Worm (Caenorhabditis elegans) whole organism, mixed stage, embryonic: ENCODE results near the gene C15B12.8.

Experiments used
- ces-1 ChIP-seq: fragments of 150-350 bp; optimal IDR thresholded peaks from 2 replicates; lab custom pipeline; 2014; ENCODE audit warnings: missing biosample characterization, missing genetic modification reagents, missing genetic modification characterization
- mab-5 ChIP-seq: fragments of 150-350 bp; optimal IDR thresholded peaks from 2 replicates; lab custom pipeline; 2014; ENCODE audit warnings: missing biosample characterization, missing genetic modification characterization
- nhr-28 ChIP-seq: fragments of 150-350 bp; optimal IDR thresholded peaks from 2 replicates; lab custom pipeline; 2014; ENCODE audit warnings: missing biosample characterization, missing genetic modification characterization
- nhr-76 ChIP-seq: sonication (generic microtip); optimal IDR thresholded peaks from 2 replicates; lab custom pipeline; 2017; ENCODE audit warnings: missing biosample characterization, missing genetic modification characterization
- snpc-4 ChIP-seq: fragments of 150-350 bp; optimal IDR thresholded peaks from 2 replicates; lab custom pipeline; 2014; ENCODE audit warnings: missing biosample characterization, missing genetic modification characterization
- unc-120 ChIP-seq: sonication (generic microtip); optimal IDR thresholded peaks from 2 replicates; lab custom pipeline; 2017; ENCODE audit warnings: missing genetic modification characterization, missing compliant biosample characterization; ENCODE audit not compliant: poor library complexity, severe bottlenecking
- unc-39 ChIP-seq: fragments of 150-350 bp; optimal IDR thresholded peaks from 2 replicates; lab custom pipeline; 2014; ENCODE audit warnings: missing biosample characterization, missing genetic modification characterization
- unc-62 ChIP-seq: fragments of 150-350 bp; optimal IDR thresholded peaks from 2 replicates; lab custom pipeline; 2014; ENCODE audit warnings: missing biosample characterization, missing genetic modification reagents, missing genetic modification characterization

DNA sequence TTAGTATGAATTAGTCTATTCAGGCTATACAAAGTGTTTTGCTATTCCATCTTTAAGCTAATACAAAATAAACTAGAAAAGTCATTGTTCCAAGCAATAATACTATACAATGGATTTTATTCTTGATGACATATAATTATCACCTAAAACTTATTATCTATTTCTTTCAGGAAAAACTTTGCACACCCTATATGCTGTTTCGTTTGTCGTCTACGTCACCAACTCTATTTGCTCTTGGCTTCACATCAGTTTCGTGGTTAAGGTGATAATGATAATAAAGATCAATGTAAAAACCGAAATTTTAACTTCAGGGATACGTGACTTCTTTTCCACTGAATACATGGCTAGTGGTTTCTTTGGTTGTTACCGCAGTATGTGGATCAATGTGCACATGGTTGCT, 11.6 kb upstream of the C15B12.8 start:
- TF ChIP-seq unc-39 (tag; lab: Kevin White, UChicago) (no peak), unc-62 (GFP tag; lab: Kevin White, UChicago) (no peak), ces-1 (GFP tag; lab: Kevin White, UChicago) (no peak), nhr-76 (tag; lab: Kevin White, UChicago) (no peak), mab-5 (tag; lab: Kevin White, UChicago) (no peak), snpc-4 (no peak), nhr-28 (tag; lab: Kevin White, UChicago) (no peak), unc-120 (no peak)
